Worm (Caenorhabditis elegans): Measurements from ENCODE around the gene cav-2.

ce11 chrV:13606651-13607242, 49.8 kb downstream of the cav-2 start, which contains the start of gene fmo-4:
- TF ChIP-seq snpc-4 (tag; optimal IDR thresholded peaks at IDR 0.05) (no peak), ama-1 (optimal IDR thresholded peaks at IDR 0.05) (no peak), alr-1 (tag; optimal IDR thresholded peaks at IDR 0.05; ENCODE audit: borderline replicate concordance) (no peak), nhr-28 (tag; optimal IDR thresholded peaks at IDR 0.05) (no peak), nhr-47 (tag; optimal IDR thresholded peaks at IDR 0.05) (no peak), unc-86 (tag; optimal IDR thresholded peaks at IDR 0.05) (no peak), swsn-7 (tag; optimal IDR thresholded peaks at IDR 0.05) (no peak), mdl-1 (tag; optimal IDR thresholded peaks at IDR 0.05) (no peak), sup-37 (GFP tag; optimal IDR thresholded peaks at IDR 0.05) (no peak)

All from whole organism, L1 larva.